Worm (Caenorhabditis elegans) whole organism, L4/young adult: ENCODE data around the gene C01G6.9.

Experiments used
- W03F9.2 ChIP-seq: fragments of 150-350 bp; optimal IDR thresholded peaks from 2 replicates; lab custom pipeline; 2014; ENCODE audit warnings: missing biosample characterization, missing genetic modification characterization
- him-1 ChIP-seq: sonication (generic microtip); optimal IDR thresholded peaks from 2 replicates; lab custom pipeline; 2016; ENCODE audit warnings: missing genotype, missing genetic modification reagents, missing genetic modification characterization, missing compliant biosample characterization

- TF ChIP-seq W03F9.2 (tag; lab: Kevin White, UChicago) (no peak), him-1 (tag; lab: Kevin White, UChicago) (no peak)
These were observed 19.1 kb upstream of the C01G6.9 start for ce11 chrII:9314733-9315132.
